Worm (Caenorhabditis elegans) whole organism, dauer: ENCODE data around the gene C54C6.4.

Experiments used
- unc-62 ChIP-seq: sonication (generic microtip); optimal IDR thresholded peaks from 2 replicates; lab custom pipeline; 2017; ENCODE audit warnings: missing biosample characterization, missing genetic modification reagents, missing genetic modification characterization

The C54C6.4 gene

ce11 chrIII:3553349-3553748 is at the start of gene C54C6.4:
C54C6.4 (plus strand) TSS chrIII:3553649.
- TF ChIP-seq unc-62 (GFP tag; lab: Kevin White, UChicago): no peak

ce11 chrIII:3504239-3504638 is 49.2 kb upstream of the C54C6.4 start:
- TF ChIP-seq unc-62 (GFP tag; lab: Kevin White, UChicago): no peak

ce11 chrIII:3505051-3505548 is 48.3 kb upstream of the C54C6.4 start, which contains the start of gene lias-1:
lias-1 (minus strand) TSS chrIII:3505101.
- TF ChIP-seq unc-62 (GFP tag; lab: Kevin White, UChicago): no peak

- no peak for TF ChIP-seq unc-62 (GFP tag; lab: Kevin White, UChicago)
Observed at ce11 chrIII:3509908-3510307, 43.5 kb upstream of the C54C6.4 start, which contains the start of the genes M01F1.4 and mrpl-35. M01F1.4 (minus strand) TSS chrIII:3510033. mrpl-35 (plus strand) TSS chrIII:3510237.

- TF ChIP-seq unc-62 (GFP tag; lab: Kevin White, UChicago): no peak
Observed at ce11 chrIII:3511808-3512207, 41.6 kb upstream of the C54C6.4 start.

ce11 chrIII:3519505-3519904 is 33.9 kb upstream of the C54C6.4 start, which contains the start of gene hmit-1.3:
hmit-1.3 (minus strand) TSS chrIII:3519607.
- no peak for TF ChIP-seq unc-62 (GFP tag; lab: Kevin White, UChicago)

- TF ChIP-seq unc-62 (GFP tag; lab: Kevin White, UChicago): no peak
Observed at ce11 chrIII:3520417-3520816, 33.0 kb upstream of the C54C6.4 start.

ce11 chrIII:3523363-3523762 is 30.1 kb upstream of the C54C6.4 start:
- no peak for TF ChIP-seq unc-62 (GFP tag; lab: Kevin White, UChicago)

- no peak for TF ChIP-seq unc-62 (GFP tag; lab: Kevin White, UChicago)
Observed at ce11 chrIII:3528342-3528741, 25.1 kb upstream of the C54C6.4 start, which contains the start of gene rpl-37. rpl-37 (plus strand) TSS chrIII:3528642.

- TF ChIP-seq unc-62 (GFP tag; lab: Kevin White, UChicago): no peak
Observed at ce11 chrIII:3529744-3530208, 23.7 kb upstream of the C54C6.4 start, which contains the start of gene pitp-1. pitp-1 (minus strand) TSS chrIII:3529794.

- no peak for TF ChIP-seq unc-62 (GFP tag; lab: Kevin White, UChicago)
Observed at ce11 chrIII:3532035-3532434, 21.4 kb upstream of the C54C6.4 start.

ce11 chrIII:3534185-3534584 is 19.3 kb upstream of the C54C6.4 start:
- TF ChIP-seq unc-62 (GFP tag; lab: Kevin White, UChicago): no peak

- no peak for TF ChIP-seq unc-62 (GFP tag; lab: Kevin White, UChicago)
Observed at ce11 chrIII:3537401-3537800, 16.0 kb upstream of the C54C6.4 start, which contains the start of gene cfap-20. cfap-20 (minus strand) TSS chrIII:3537501.

ce11 chrIII:3539499-3539898 is 13.9 kb upstream of the C54C6.4 start:
- no peak for TF ChIP-seq unc-62 (GFP tag; lab: Kevin White, UChicago)

ce11 chrIII:3540424-3540823 is 13.0 kb upstream of the C54C6.4 start:
- TF ChIP-seq unc-62 (GFP tag; lab: Kevin White, UChicago): no peak

ce11 chrIII:3541093-3541492 is 12.4 kb upstream of the C54C6.4 start:
- TF ChIP-seq unc-62 (GFP tag; lab: Kevin White, UChicago): no peak

- no peak for TF ChIP-seq unc-62 (GFP tag; lab: Kevin White, UChicago)
Observed at ce11 chrIII:3541539-3541938, 11.9 kb upstream of the C54C6.4 start, which contains the start of gene ben-1. ben-1 (minus strand) TSS chrIII:3541639.
